Worm (Caenorhabditis elegans) whole organism, mixed stage, embryonic: ENCODE measurements around the gene F13B6.2.

Experiments
- ceh-43 ChIP-seq: fragments of 200-800 bp; sonication (Bioruptor generic); optimal IDR thresholded peaks from 2 replicates; lab custom pipeline; 2018; ENCODE audit warnings: mild to moderate bottlenecking, missing genetic modification characterization, moderate library complexity, missing compliant biosample characterization
- lsy-2 ChIP-seq: fragments of 150-350 bp; optimal IDR thresholded peaks from 2 replicates; lab custom pipeline; 2014; ENCODE audit warnings: missing biosample characterization, missing genetic modification characterization
- mab-5 ChIP-seq: fragments of 150-350 bp; optimal IDR thresholded peaks from 2 replicates; lab custom pipeline; 2014; ENCODE audit warnings: missing biosample characterization, missing genetic modification characterization
- mls-2 ChIP-seq: sonication (generic microtip); optimal IDR thresholded peaks from 2 replicates; lab custom pipeline; 2016; ENCODE audit warnings: mild to moderate bottlenecking, missing genetic modification characterization, moderate library complexity, missing compliant biosample characterization
- nhr-237 ChIP-seq: fragments of 150-350 bp; optimal IDR thresholded peaks from 2 replicates; lab custom pipeline; 2014; ENCODE audit warnings: missing biosample characterization, missing genetic modification characterization
- pha-4 ChIP-seq: fragments of 150-350 bp; optimal IDR thresholded peaks from 2 replicates; lab custom pipeline; 2018; ENCODE audit warnings: missing biosample characterization, missing genetic modification reagents, missing genetic modification characterization
- snpc-4 ChIP-seq: fragments of 150-350 bp; optimal IDR thresholded peaks from 2 replicates; lab custom pipeline; 2014; ENCODE audit warnings: missing biosample characterization, missing genetic modification characterization
- unc-39 ChIP-seq: fragments of 150-350 bp; optimal IDR thresholded peaks from 2 replicates; lab custom pipeline; 2014; ENCODE audit warnings: missing biosample characterization, missing genetic modification characterization
- unc-62 ChIP-seq: fragments of 150-350 bp; optimal IDR thresholded peaks from 2 replicates; lab custom pipeline; 2014; ENCODE audit warnings: missing biosample characterization, missing genetic modification reagents, missing genetic modification characterization

DNA sequence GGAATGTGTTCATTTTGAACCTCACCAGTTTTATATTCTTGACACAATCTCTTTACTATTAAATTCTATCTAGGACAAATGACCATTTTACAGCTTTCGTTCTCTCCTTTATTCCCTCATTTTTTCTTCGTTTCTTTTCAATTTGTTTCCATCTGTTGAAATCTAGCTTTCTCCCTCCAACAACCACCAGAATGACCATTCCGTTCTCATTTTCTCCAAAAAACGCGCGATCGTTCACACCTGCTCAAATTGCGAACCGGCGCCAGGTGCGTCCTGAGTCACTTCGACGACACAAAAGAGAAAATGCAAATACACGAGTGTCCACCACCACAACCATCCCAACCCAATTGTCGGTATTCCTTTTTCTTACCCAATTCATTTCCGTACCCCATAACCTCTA is 3.9 kb downstream of the F13B6.2 start, which contains the start of gene F13B6.1:
- TF ChIP-seq snpc-4 (tag; lab: Kevin White, UChicago) (no peak), unc-62 (GFP tag; lab: Kevin White, UChicago) (no peak), pha-4 (tag; lab: Kevin White, UChicago) (no peak), mab-5 (tag; lab: Kevin White, UChicago) (no peak), unc-39 (tag; lab: Kevin White, UChicago) (no peak), mls-2 (tag; lab: Kevin White, UChicago) (no peak), nhr-237 (no peak), ceh-43 (no peak), lsy-2 (tag; lab: Kevin White, UChicago) (no peak)
